Worm (Caenorhabditis elegans) whole organism, late embryonic: Measurements from ENCODE around the gene fbxb-43.

ENCODE experiments used
- F13H6.1 ChIP-seq: sonication (generic microtip); optimal IDR thresholded peaks from 2 replicates; lab custom pipeline; 2016; ENCODE audit warnings: missing genetic modification characterization, missing compliant biosample characterization
- ceh-6 ChIP-seq: fragments of 200-800 bp; sonication (Bioruptor generic); optimal IDR thresholded peaks from 2 replicates; lab custom pipeline; 2018; ENCODE audit warnings: mild to moderate bottlenecking, missing genetic modification characterization, missing compliant biosample characterization
- fkh-10 ChIP-seq: fragments of 150-350 bp; optimal IDR thresholded peaks from 2 replicates; lab custom pipeline; 2014; ENCODE audit warnings: missing biosample characterization, missing genetic modification reagents, missing genetic modification characterization
- hlh-15 ChIP-seq: sonication (generic microtip); optimal IDR thresholded peaks from 2 replicates; lab custom pipeline; 2016; ENCODE audit warnings: missing genetic modification characterization, missing compliant biosample characterization
- lim-6 ChIP-seq: sonication (generic microtip); optimal IDR thresholded peaks from 2 replicates; lab custom pipeline; 2016; ENCODE audit warnings: missing genetic modification characterization, missing compliant biosample characterization
- nhr-11 ChIP-seq: fragments of 150-350 bp; optimal IDR thresholded peaks from 2 replicates; lab custom pipeline; 2014; ENCODE audit warnings: missing biosample characterization, missing genetic modification characterization
- nhr-232 ChIP-seq: sonication (generic microtip); optimal IDR thresholded peaks from 2 replicates; lab custom pipeline; 2016; ENCODE audit warnings: missing genetic modification characterization, missing compliant biosample characterization
- pha-4 ChIP-seq: fragments of 150-350 bp; optimal IDR thresholded peaks from 2 replicates; lab custom pipeline; 2018; ENCODE audit warnings: missing biosample characterization, missing genetic modification reagents, missing genetic modification characterization
- pqm-1 ChIP-seq: sonication (generic microtip); optimal IDR thresholded peaks from 2 replicates; lab custom pipeline; 2016; ENCODE audit warnings: missing genetic modification characterization, missing compliant biosample characterization
- rnt-1 ChIP-seq: sonication (generic microtip); optimal IDR thresholded peaks from 2 replicates; lab custom pipeline; 2016; ENCODE audit warnings: missing genetic modification characterization, missing compliant biosample characterization
- unc-55 ChIP-seq: sonication (generic microtip); optimal IDR thresholded peaks from 2 replicates; lab custom pipeline; 2017; ENCODE audit warnings: missing biosample characterization, missing genetic modification reagents, missing genetic modification characterization

- no peak for TF ChIP-seq nhr-11
- no peak for TF ChIP-seq pqm-1 (tag; lab: Kevin White, UChicago)
- TF ChIP-seq rnt-1 (tag; lab: Kevin White, UChicago): no peak
- no peak for TF ChIP-seq nhr-232 (tag; lab: Kevin White, UChicago)
- no peak for TF ChIP-seq hlh-15 (tag; lab: Kevin White, UChicago)
- TF ChIP-seq pha-4: no peak
- TF ChIP-seq unc-55: no peak
- no peak for TF ChIP-seq fkh-10
- no peak for TF ChIP-seq F13H6.1 (tag; lab: Kevin White, UChicago)
- TF ChIP-seq lim-6 (tag; lab: Kevin White, UChicago): no peak
- TF ChIP-seq ceh-6: no peak
Observed at ce11 chrII:1576772-1577171, 40.7 kb downstream of the fbxb-43 start.
